Fruit fly (Drosophila melanogaster): Measurements from ENCODE around the gene CG7945.

dm6 chr3L:15537916-15538581, 14.1 kb upstream of the CG7945 start:
- peak in 1 of 2 experiments; percentile 19 for TF ChIP-seq EcR (GFP tag; optimal IDR thresholded peaks at IDR 0.05)
- TF ChIP-seq pan (optimal IDR thresholded peaks at IDR 0.05) = no peak
- TF ChIP-seq psq (optimal IDR thresholded peaks at IDR 0.05) = no peak
- no peak for TF ChIP-seq CG8478 (optimal IDR thresholded peaks at IDR 0.05)

Measured in whole organism.